Fruit fly (Drosophila melanogaster) whole organism, prepupa: ENCODE results near the gene Gba1b.
A peak's percentile ranks its signal among the peaks of the same experiment; 100 is the strongest.

Experiments
- CG10631 ChIP-seq: fragments of 200-800 bp; sonication (Bioruptor generic); optimal IDR thresholded peaks from 2 replicates; lab custom pipeline; 2016; ENCODE audit warnings: missing biosample characterization, missing genetic modification characterization
- CG11294 ChIP-seq: fragments of 200-800 bp; sonication (Bioruptor generic); IDR thresholded peaks from 2 replicates; pipeline ENCODE4 v1.3.6; 2022; ENCODE audit warnings: missing biosample characterization, missing genetic modification characterization
- CG11902 ChIP-seq: fragments of 200-800 bp; sonication (Bioruptor generic); optimal IDR thresholded peaks from 3 replicates; lab custom pipeline; 2016; ENCODE audit warnings: missing biosample characterization, missing genetic modification characterization
- CG15336 ChIP-seq: fragments of 200-800 bp; sonication (Bioruptor generic); IDR thresholded peaks from 2 replicates; pipeline ENCODE4 v1.3.6; 2022; ENCODE audit warnings: missing biosample characterization, missing genetic modification characterization
- CG1621 ChIP-seq: fragments of 200-800 bp; sonication (Bioruptor generic); optimal IDR thresholded peaks from 3 replicates; lab custom pipeline; 2018; ENCODE audit warnings: missing biosample characterization, mild to moderate bottlenecking, missing genetic modification characterization
- CG3032 ChIP-seq: fragments of 200-800 bp; optimal IDR thresholded peaks from 2 replicates; lab custom pipeline; 2019; ENCODE audit warnings: missing biosample characterization, mild to moderate bottlenecking, missing genetic modification characterization, moderate library complexity
- CG31627 ChIP-seq: fragments of 200-800 bp; sonication (Bioruptor generic); optimal IDR thresholded peaks from 3 replicates; lab custom pipeline; 2016; ENCODE audit warnings: missing biosample characterization, missing genetic modification characterization
- CG32006 ChIP-seq: fragments of 200-800 bp; sonication (Bioruptor generic); optimal IDR thresholded peaks from 3 replicates; lab custom pipeline; 2017; ENCODE audit warnings: missing biosample characterization, mild to moderate bottlenecking, missing genetic modification characterization
- CG34406 ChIP-seq: fragments of 200-800 bp; sonication (Bioruptor generic); optimal IDR thresholded peaks from 3 replicates; lab custom pipeline; 2016; ENCODE audit warnings: missing biosample characterization, missing genetic modification characterization
- CG3919 ChIP-seq: fragments of 200-800 bp; sonication (Bioruptor generic); optimal IDR thresholded peaks from 3 replicates; lab custom pipeline; 2016; ENCODE audit warnings: missing biosample characterization, missing genetic modification characterization
- CG6163 ChIP-seq: fragments of 200-800 bp; sonication (Bioruptor generic); IDR thresholded peaks from 3 replicates; pipeline ENCODE4 v1.3.6; 2022; ENCODE audit warnings: missing biosample characterization, missing genetic modification characterization
- CG6792 ChIP-seq: fragments of 200-800 bp; sonication (Bioruptor generic); optimal IDR thresholded peaks from 3 replicates; lab custom pipeline; 2016; ENCODE audit warnings: missing biosample characterization, missing genetic modification characterization
- CG6854 ChIP-seq: fragments of 200-800 bp; sonication (Bioruptor generic); optimal IDR thresholded peaks from 2 replicates; lab custom pipeline; 2017; ENCODE audit warnings: missing biosample characterization, mild to moderate bottlenecking, missing genetic modification characterization
- CG7368 ChIP-seq: fragments of 200-800 bp; sonication (Bioruptor generic); optimal IDR thresholded peaks from 3 replicates; lab custom pipeline; 2016; ENCODE audit warnings: missing biosample characterization, missing genetic modification characterization
- CG8119 ChIP-seq: fragments of 200-800 bp; sonication (Bioruptor generic); IDR thresholded peaks from 3 replicates; pipeline ENCODE4 v1.3.6; 2022; ENCODE audit warnings: missing biosample characterization, missing genetic modification characterization
- CG8632 ChIP-seq: fragments of 200-800 bp; sonication (Bioruptor generic); optimal IDR thresholded peaks from 3 replicates; lab custom pipeline; 2016; ENCODE audit warnings: missing biosample characterization, missing genetic modification characterization
- Eip78C ChIP-seq: fragments of 200-800 bp; sonication (Bioruptor generic); peaks from one replicate; lab custom pipeline; 2016; ENCODE audit warnings: missing biosample characterization, missing genetic modification characterization
- Eip93F ChIP-seq: fragments of 200-800 bp; sonication (Bioruptor generic); optimal IDR thresholded peaks from 2 replicates; lab custom pipeline; 2016; ENCODE audit warnings: missing biosample characterization, mild to moderate bottlenecking, missing genetic modification characterization
- Ets21C ChIP-seq: fragments of 200-800 bp; sonication (Bioruptor generic); optimal IDR thresholded peaks from 3 replicates; lab custom pipeline; 2016; ENCODE audit warnings: missing biosample characterization, missing genetic modification characterization
- Ets96B ChIP-seq: fragments of 200-800 bp; optimal IDR thresholded peaks from 2 replicates; lab custom pipeline; 2019; ENCODE audit warnings: missing biosample characterization, mild to moderate bottlenecking, missing genetic modification characterization, moderate library complexity
- Gug ChIP-seq: fragments of 200-800 bp; sonication (Bioruptor generic); IDR thresholded peaks from 2 replicates; pipeline ENCODE4 v1.3.6; 2022; ENCODE audit warnings: missing biosample characterization, missing genetic modification characterization
- Hr38 ChIP-seq: sonication (Bioruptor generic); optimal IDR thresholded peaks from 2 replicates; lab custom pipeline; 2016; ENCODE audit warnings: missing biosample characterization, missing genetic modification characterization
- Hr39 ChIP-seq: fragments of 200-800 bp; sonication (Bioruptor generic); optimal IDR thresholded peaks from 2 replicates; lab custom pipeline; 2016; ENCODE audit warnings: missing biosample characterization, missing genetic modification characterization
- Hr4 ChIP-seq: fragments of 200-800 bp; sonication (Bioruptor generic); optimal IDR thresholded peaks from 3 replicates; lab custom pipeline; 2016; ENCODE audit warnings: missing biosample characterization, missing genetic modification characterization
- Lpt ChIP-seq: fragments of 200-800 bp; sonication (Bioruptor generic); optimal IDR thresholded peaks from 3 replicates; lab custom pipeline; 2016; ENCODE audit warnings: missing biosample characterization, missing genetic modification characterization
- Met ChIP-seq: fragments of 200-800 bp; sonication (Bioruptor generic); optimal IDR thresholded peaks from 3 replicates; lab custom pipeline; 2016; ENCODE audit warnings: missing biosample characterization, missing genetic modification characterization
- OdsH ChIP-seq: fragments of 200-800 bp; sonication (Bioruptor generic); optimal IDR thresholded peaks from 3 replicates; lab custom pipeline; 2016; ENCODE audit warnings: missing biosample characterization, missing genetic modification characterization
- Smox ChIP-seq: fragments of 200-800 bp; sonication (Bioruptor generic); optimal IDR thresholded peaks from 3 replicates; lab custom pipeline; 2016; ENCODE audit warnings: missing biosample characterization, missing genetic modification characterization
- Sox102F ChIP-seq: fragments of 200-800 bp; sonication (Bioruptor generic); optimal IDR thresholded peaks from 2 replicates; lab custom pipeline; 2016; ENCODE audit warnings: missing biosample characterization, mild to moderate bottlenecking, missing genetic modification characterization
- Sox14 ChIP-seq: fragments of 200-800 bp; sonication (Bioruptor generic); optimal IDR thresholded peaks from 3 replicates; lab custom pipeline; 2016; ENCODE audit warnings: missing biosample characterization, missing genetic modification characterization
- Sox15 ChIP-seq: fragments of 200-800 bp; sonication (Bioruptor generic); optimal IDR thresholded peaks from 3 replicates; lab custom pipeline; 2016; ENCODE audit warnings: missing biosample characterization, missing genetic modification characterization
- achi ChIP-seq: fragments of 200-800 bp; sonication (Bioruptor generic); optimal IDR thresholded peaks from 3 replicates; lab custom pipeline; 2016; ENCODE audit warnings: missing biosample characterization, missing genetic modification characterization
- eg ChIP-seq: fragments of 200-800 bp; sonication (Bioruptor generic); IDR thresholded peaks from 3 replicates; pipeline ENCODE4 v1.3.6; 2022; ENCODE audit warnings: missing biosample characterization, missing genetic modification characterization
- esn ChIP-seq: fragments of 200-800 bp; sonication (Bioruptor generic); optimal IDR thresholded peaks from 2 replicates; lab custom pipeline; 2016; ENCODE audit warnings: missing biosample characterization, mild to moderate bottlenecking, missing genetic modification characterization, moderate library complexity
- fd59A ChIP-seq: fragments of 200-800 bp; sonication (Bioruptor generic); optimal IDR thresholded peaks from 2 replicates; lab custom pipeline; 2017; ENCODE audit warnings: missing biosample characterization, mild to moderate bottlenecking, missing genetic modification characterization, missing genetic modification reagents
- fd85E ChIP-seq: fragments of 200-800 bp; sonication (Bioruptor generic); optimal IDR thresholded peaks from 3 replicates; lab custom pipeline; 2016; ENCODE audit warnings: missing biosample characterization, missing genetic modification characterization
- fkh ChIP-seq: fragments of 200-800 bp; sonication (Bioruptor generic); optimal IDR thresholded peaks from 3 replicates; lab custom pipeline; 2017; ENCODE audit warnings: missing biosample characterization, mild to moderate bottlenecking, missing genetic modification characterization, moderate library complexity
- lz ChIP-seq: fragments of 200-800 bp; sonication (Bioruptor generic); optimal IDR thresholded peaks from 3 replicates; lab custom pipeline; 2016; ENCODE audit warnings: missing biosample characterization, missing genetic modification characterization
- pdm3 ChIP-seq: fragments of 200-800 bp; sonication (Bioruptor generic); optimal IDR thresholded peaks from 3 replicates; lab custom pipeline; 2016; ENCODE audit warnings: missing biosample characterization, missing genetic modification characterization
- salr ChIP-seq, 2 experiments: fragments of 200-800 bp; sonication (Bioruptor generic); optimal IDR thresholded peaks; 3 replicates each; lab custom pipeline; 2016 to 2018; ENCODE audit warnings: missing biosample characterization in 2 of 2, missing genetic modification characterization in 2 of 2, mild to moderate bottlenecking in 1 of 2
- spab ChIP-seq: fragments of 200-800 bp; sonication (Bioruptor generic); optimal IDR thresholded peaks from 2 replicates; lab custom pipeline; 2017; ENCODE audit warnings: missing biosample characterization, mild to moderate bottlenecking, missing genetic modification characterization, missing genetic modification reagents
- ss ChIP-seq, 2 experiments: fragments of 200-800 bp; sonication (Bioruptor generic); optimal IDR thresholded peaks; 2 replicates in 1 of 2; 3 replicates in 1 of 2; lab custom pipeline; 2017 to 2018; ENCODE audit warnings: mild to moderate bottlenecking in 2 of 2, missing biosample characterization in 2 of 2, missing genetic modification characterization in 2 of 2, moderate library complexity in 1 of 2
- svp ChIP-seq: fragments of 200-800 bp; sonication (Bioruptor generic); peaks from one replicate; lab custom pipeline; 2016; ENCODE audit warnings: missing biosample characterization, missing genetic modification characterization
- topi ChIP-seq: fragments of 200-800 bp; sonication (Bioruptor generic); optimal IDR thresholded peaks from 3 replicates; lab custom pipeline; 2016; ENCODE audit warnings: missing biosample characterization, missing genetic modification characterization
- vri ChIP-seq: fragments of 200-800 bp; sonication (Bioruptor generic); optimal IDR thresholded peaks from 3 replicates; lab custom pipeline; 2016; ENCODE audit warnings: missing biosample characterization, mild to moderate bottlenecking, missing genetic modification characterization

Gene Gba1b

DNA sequence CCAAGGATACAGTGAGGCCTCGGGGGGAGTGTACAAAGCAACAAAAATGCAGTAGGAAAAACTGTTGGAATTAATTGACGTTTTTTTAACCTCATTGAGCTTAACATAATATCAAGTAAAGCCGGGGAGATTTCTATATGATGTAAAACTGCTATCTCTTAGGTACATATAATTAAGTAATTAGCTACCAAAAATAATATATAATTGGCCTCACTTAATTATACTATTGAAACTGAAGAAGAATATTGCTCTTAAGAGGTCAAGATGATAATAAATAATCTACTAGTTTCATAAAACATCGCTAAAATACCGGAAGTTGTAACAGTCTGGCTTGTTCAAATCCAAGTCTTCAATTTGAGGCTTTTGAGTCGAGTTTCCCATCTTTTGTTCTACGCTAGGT is 37.2 kb upstream of the Gba1b start:
- TF ChIP-seq CG32006 (GFP tag; lab: Kevin White, UChicago) (peak; percentile 49), topi (GFP tag; lab: Kevin White, UChicago) (peak; percentile 16), pdm3 (GFP tag; lab: Kevin White, UChicago) (peak; percentile 6), Hr4 (GFP tag; lab: Kevin White, UChicago) (peak; percentile 26), esn (peak; percentile 5), CG3032 (no peak), svp (peak; percentile 85), Eip78C (peak; percentile 74), OdsH (GFP tag; lab: Kevin White, UChicago) (no peak)

- TF ChIP-seq fkh (GFP tag; lab: Kevin White, UChicago) (no peak), Eip78C (no peak), svp (peak; percentile 32), vri (GFP tag; lab: Kevin White, UChicago) (peak; percentile 13), eg (no peak), CG6792 (no peak)
Measured at dm6 chr3R:23668583-23668982, 36.0 kb upstream of the Gba1b start.

- TF ChIP-seq CG3919 (GFP tag; lab: Kevin White, UChicago) (peak; percentile 100), Met (GFP tag; lab: Kevin White, UChicago) (peak; percentile 100), CG8119 (GFP tag; lab: Robert Waterston, UW) (peak; percentile 100), topi (GFP tag; lab: Kevin White, UChicago) (peak; percentile 100), fd59A (GFP tag; lab: Kevin White, UChicago) (peak; percentile 99), CG6792 (peak; percentile 100), Lpt (GFP tag; lab: Kevin White, UChicago) (peak; percentile 100), Ets21C (peak; percentile 99), salr (GFP tag; optimal IDR thresholded peaks at IDR 0.05; lab: Kevin White, UChicago) (peak; percentile 98 to 100), CG34406 (GFP tag; lab: Kevin White, UChicago) (peak; percentile 100), Sox102F (GFP tag; lab: Kevin White, UChicago) (peak; percentile 100), Smox (GFP tag; lab: Kevin White, UChicago) (peak; percentile 100), CG6163 (GFP tag; lab: Robert Waterston, UW) (peak; percentile 99), CG11294 (GFP tag; lab: Robert Waterston, UW) (peak; percentile 99), fd85E (peak; percentile 98), Hr4 (GFP tag; lab: Kevin White, UChicago) (peak; percentile 100), pdm3 (GFP tag; lab: Kevin White, UChicago) (peak; percentile 100), CG15336 (GFP tag; lab: Robert Waterston, UW) (peak; percentile 100), Ets96B (tag; lab: Kevin White, UChicago) (peak; percentile 99), CG32006 (GFP tag; lab: Kevin White, UChicago) (peak; percentile 100), CG3032 (peak; percentile 99), Gug (peak; percentile 99), CG6854 (peak; percentile 99), Hr39 (GFP tag; lab: Kevin White, UChicago) (peak; percentile 100), CG10631 (GFP tag; lab: Kevin White, UChicago) (peak; percentile 100), fkh (GFP tag; lab: Kevin White, UChicago) (peak; percentile 98), lz (GFP tag; lab: Kevin White, UChicago) (peak; percentile 100), CG8632 (peak; percentile 100), CG11902 (peak; percentile 99), OdsH (GFP tag; lab: Kevin White, UChicago) (peak; percentile 100), achi (GFP tag; lab: Kevin White, UChicago) (peak; percentile 99), Sox15 (GFP tag; lab: Kevin White, UChicago) (peak; percentile 100), Sox14 (GFP tag; lab: Kevin White, UChicago) (peak; percentile 100), CG7368 (peak; percentile 99), Eip93F (GFP tag; lab: Kevin White, UChicago) (peak; percentile 98), CG1621 (peak; percentile 99), CG31627 (GFP tag; lab: Kevin White, UChicago) (peak; percentile 100), eg (peak; percentile 99), Hr38 (peak; percentile 94), esn (peak; percentile 100), spab (GFP tag; lab: Kevin White, UChicago) (peak; percentile 99), ss (GFP tag; optimal IDR thresholded peaks at IDR 0.05; lab: Kevin White, UChicago) (peak; percentile 97 to 99)
Measured at dm6 chr3R:23669401-23670216, 35.0 kb upstream of the Gba1b start, which contains the start of gene CG31145. CG31145 (minus strand) TSS chr3R:23669659.
